Worm (Caenorhabditis elegans) whole organism, L3 larva: Measurements from ENCODE around the gene C35D6.3.

Source experiments
- ZK546.5 ChIP-seq: sonication (generic microtip); optimal IDR thresholded peaks from 2 replicates; lab custom pipeline; 2017; ENCODE audit warnings: missing biosample characterization, missing genetic modification characterization
- ama-1 ChIP-seq: fragments of 150-350 bp; optimal IDR thresholded peaks from 2 replicates; lab custom pipeline; 2018
- ceh-16 ChIP-seq: sonication (generic microtip); optimal IDR thresholded peaks from 2 replicates; lab custom pipeline; 2017; ENCODE audit warnings: missing biosample characterization, missing genetic modification characterization
- ceh-82 ChIP-seq: fragments of 150-350 bp; optimal IDR thresholded peaks from 2 replicates; lab custom pipeline; 2014; ENCODE audit warnings: missing biosample characterization, missing genetic modification characterization
- ceh-9 ChIP-seq: sonication (generic microtip); optimal IDR thresholded peaks from 2 replicates; lab custom pipeline; 2018; ENCODE audit warnings: missing biosample characterization, missing genetic modification characterization
- daf-12 ChIP-seq: fragments of 150-350 bp; optimal IDR thresholded peaks from 2 replicates; lab custom pipeline; 2014; ENCODE audit warnings: missing biosample characterization, missing genetic modification reagents, missing genetic modification characterization
- egl-27 ChIP-seq: sonication (generic microtip); optimal IDR thresholded peaks from 4 replicates; lab custom pipeline; 2017; ENCODE audit warnings: missing biosample characterization, missing genetic modification reagents, missing genetic modification characterization
- egl-5 ChIP-seq: fragments of 150-350 bp; optimal IDR thresholded peaks from 2 replicates; lab custom pipeline; 2017; ENCODE audit warnings: missing biosample characterization, missing genetic modification reagents, missing genetic modification characterization, inconsistent platforms
- elt-1 ChIP-seq: fragments of 150-350 bp; optimal IDR thresholded peaks from 2 replicates; lab custom pipeline; 2014; ENCODE audit warnings: missing biosample characterization, missing genetic modification characterization
- elt-2 ChIP-seq: sonication (generic microtip); optimal IDR thresholded peaks from 2 replicates; lab custom pipeline; 2016; ENCODE audit warnings: missing genetic modification reagents, mild to moderate bottlenecking, missing genetic modification characterization, missing compliant biosample characterization
- elt-3 ChIP-seq, 3 experiments: fragments of 150-350 bp in 1 of 3; sonication (generic microtip) in 2 of 3; optimal IDR thresholded peaks; 2 replicates in 2 of 3; 4 replicates in 1 of 3; lab custom pipeline; 2014 to 2017; ENCODE audit warnings: missing biosample characterization in 3 of 3, missing genetic modification characterization in 3 of 3
- eor-1 ChIP-seq, 2 experiments: fragments of 150-350 bp; optimal IDR thresholded peaks; 2 replicates each; lab custom pipeline; 2014 to 2018; ENCODE audit warnings: missing biosample characterization in 2 of 2, missing genetic modification characterization in 2 of 2
- fkh-10 ChIP-seq: sonication (generic microtip); optimal IDR thresholded peaks from 2 replicates; lab custom pipeline; 2017; ENCODE audit warnings: missing biosample characterization, missing genetic modification reagents, missing genetic modification characterization
- fkh-2 ChIP-seq: fragments of 150-350 bp; optimal IDR thresholded peaks from 2 replicates; lab custom pipeline; 2014; ENCODE audit warnings: missing biosample characterization, missing genetic modification reagents, missing genetic modification characterization
- lin-15B ChIP-seq: fragments of 150-350 bp; optimal IDR thresholded peaks from 2 replicates; lab custom pipeline; 2014; ENCODE audit warnings: missing biosample characterization, missing genetic modification characterization
- lin-39 ChIP-seq: fragments of 150-350 bp; optimal IDR thresholded peaks from 2 replicates; lab custom pipeline; 2018; ENCODE audit warnings: missing biosample characterization, missing genetic modification reagents, missing genetic modification characterization
- mml-1 ChIP-seq: fragments of 150-350 bp; sonication (generic microtip); optimal IDR thresholded peaks from 3 replicates; lab custom pipeline; 2014; ENCODE audit warnings: missing biosample characterization, missing genetic modification characterization
- nfya-1 ChIP-seq: sonication (generic microtip); optimal IDR thresholded peaks from 2 replicates; lab custom pipeline; 2017; ENCODE audit warnings: missing genetic modification characterization, mild to moderate bottlenecking, missing compliant biosample characterization, antibody characterized with exemption, moderate library complexity; ENCODE audit not compliant: insufficient read depth
- nhr-12 ChIP-seq: fragments of 150-350 bp; optimal IDR thresholded peaks from 2 replicates; lab custom pipeline; 2014; ENCODE audit warnings: missing biosample characterization, missing genetic modification characterization
- nhr-23 ChIP-seq: fragments of 150-350 bp; optimal IDR thresholded peaks from 2 replicates; lab custom pipeline; 2014; ENCODE audit warnings: missing biosample characterization, missing genetic modification reagents, missing genetic modification characterization
- nhr-237 ChIP-seq: fragments of 150-350 bp; optimal IDR thresholded peaks from 2 replicates; lab custom pipeline; 2014; ENCODE audit warnings: missing biosample characterization, missing genetic modification characterization
- nhr-25 ChIP-seq: sonication (generic microtip); optimal IDR thresholded peaks from 2 replicates; lab custom pipeline; 2017; ENCODE audit warnings: missing biosample characterization, missing genetic modification characterization
- nhr-28 ChIP-seq: fragments of 150-350 bp; optimal IDR thresholded peaks from 2 replicates; lab custom pipeline; 2014; ENCODE audit warnings: missing biosample characterization, missing genetic modification characterization
- nhr-67 ChIP-seq: fragments of 150-350 bp; optimal IDR thresholded peaks from 2 replicates; lab custom pipeline; 2014; ENCODE audit warnings: missing biosample characterization, missing genetic modification characterization
- nhr-76 ChIP-seq: fragments of 150-350 bp; sonication (generic microtip); optimal IDR thresholded peaks from 5 replicates; lab custom pipeline; 2014; ENCODE audit warnings: missing biosample characterization, missing genetic modification characterization
- nhr-77 ChIP-seq: fragments of 150-350 bp; optimal IDR thresholded peaks from 2 replicates; lab custom pipeline; 2014; ENCODE audit warnings: missing biosample characterization, missing genetic modification characterization
- pqm-1 ChIP-seq: fragments of 150-350 bp; optimal IDR thresholded peaks from 2 replicates; lab custom pipeline; 2017; ENCODE audit warnings: missing biosample characterization, missing genetic modification characterization, inconsistent platforms
- sea-2 ChIP-seq: fragments of 150-350 bp; sonication (generic microtip); optimal IDR thresholded peaks from 4 replicates; lab custom pipeline; 2014; ENCODE audit warnings: missing biosample characterization, missing genetic modification reagents, missing genetic modification characterization
- skn-1 ChIP-seq: fragments of 150-350 bp; optimal IDR thresholded peaks from 2 replicates; lab custom pipeline; 2014; ENCODE audit warnings: missing biosample characterization, missing genetic modification characterization
- snpc-4 ChIP-seq: fragments of 150-350 bp; optimal IDR thresholded peaks from 2 replicates; lab custom pipeline; 2014; ENCODE audit warnings: missing biosample characterization, missing genetic modification characterization
- unc-39 ChIP-seq: sonication (generic microtip); optimal IDR thresholded peaks from 4 replicates; lab custom pipeline; 2017; ENCODE audit warnings: missing biosample characterization, missing genetic modification characterization
- unc-62 ChIP-seq: fragments of 150-350 bp; sonication (generic microtip); optimal IDR thresholded peaks from 4 replicates; lab custom pipeline; 2014; ENCODE audit warnings: missing biosample characterization, missing genetic modification reagents, missing genetic modification characterization
- zag-1 ChIP-seq: fragments of 150-350 bp; optimal IDR thresholded peaks from 2 replicates; lab custom pipeline; 2014; ENCODE audit warnings: missing biosample characterization, missing genetic modification characterization
- ztf-11 ChIP-seq: fragments of 150-350 bp; optimal IDR thresholded peaks from 2 replicates; lab custom pipeline; 2014; ENCODE audit warnings: missing biosample characterization, missing genetic modification characterization
- ztf-4 ChIP-seq: fragments of 150-350 bp; optimal IDR thresholded peaks from 2 replicates; lab custom pipeline; 2014; ENCODE audit warnings: missing biosample characterization, missing genetic modification characterization

C35D6.3 gene

ce11 chrIV:16320866-16321265, 25.7 kb upstream of the C35D6.3 start, which contains the start of gene srz-61:
Gene srz-61 (plus strand): TSS chrIV:16321166.
- TF ChIP-seq elt-1 (no peak), nfya-1 (tag; lab: Kevin White, UChicago) (no peak), eor-1 (tag; optimal IDR thresholded peaks at IDR 0.05; lab: Kevin White, UChicago) (no peak), skn-1 (tag; lab: Kevin White, UChicago) (no peak), ceh-9 (tag; lab: Kevin White, UChicago) (no peak), lin-15B (tag; lab: Kevin White, UChicago) (no peak), zag-1 (tag; lab: Kevin White, UChicago) (no peak), ZK546.5 (tag; lab: Kevin White, UChicago) (no peak), unc-39 (tag; lab: Kevin White, UChicago) (no peak), nhr-12 (tag; lab: Kevin White, UChicago) (no peak), nhr-76 (tag; lab: Kevin White, UChicago) (no peak)

- TF ChIP-seq nhr-77 (tag; lab: Kevin White, UChicago) (no peak), ceh-16 (tag; lab: Kevin White, UChicago) (no peak), fkh-2 (tag; lab: Kevin White, UChicago) (no peak), snpc-4 (tag; lab: Kevin White, UChicago) (no peak), mml-1 (no peak), ztf-4 (tag; lab: Kevin White, UChicago) (no peak), eor-1 (tag; optimal IDR thresholded peaks at IDR 0.05; lab: Kevin White, UChicago) (no peak), nhr-25 (no peak), nhr-237 (tag; lab: Kevin White, UChicago) (no peak), ZK546.5 (tag; lab: Kevin White, UChicago) (no peak), sea-2 (GFP tag; lab: Kevin White, UChicago) (no peak), elt-3 (tag; optimal IDR thresholded peaks at IDR 0.05; lab: Kevin White, UChicago) (no peak), unc-62 (GFP tag; lab: Kevin White, UChicago) (no peak), fkh-10 (GFP tag; lab: Kevin White, UChicago) (no peak), nhr-67 (tag; lab: Kevin White, UChicago) (no peak), ama-1 (lab: Kevin White, UChicago) (no peak), nhr-23 (no peak)
- TF ChIP-seq, all 47 proteins: peak for 0
Observed at ce11 chrIV:16323373-16323772, 23.2 kb upstream of the C35D6.3 start, which contains the start of gene srz-104. Gene srz-104 (plus strand): TSS chrIV:16323673.

ce11 chrIV:16324589-16324988, 22.0 kb upstream of the C35D6.3 start, which contains the start of gene srz-105:
Gene srz-105 (plus strand): TSS chrIV:16324889.
- TF ChIP-seq lin-39 (tag; lab: Kevin White, UChicago) (no peak), elt-2 (no peak), nhr-23 (no peak), nhr-76 (tag; lab: Kevin White, UChicago) (no peak), eor-1 (tag; optimal IDR thresholded peaks at IDR 0.05; lab: Kevin White, UChicago) (no peak), ztf-11 (tag; lab: Kevin White, UChicago) (no peak), nhr-25 (no peak), ztf-4 (tag; lab: Kevin White, UChicago) (no peak), egl-27 (no peak), nhr-28 (tag; lab: Kevin White, UChicago) (no peak), ZK546.5 (tag; lab: Kevin White, UChicago) (no peak), ceh-82 (tag; lab: Kevin White, UChicago) (no peak), nhr-67 (tag; lab: Kevin White, UChicago) (no peak), nhr-237 (tag; lab: Kevin White, UChicago) (no peak), daf-12 (tag; lab: Kevin White, UChicago) (no peak), pqm-1 (tag; lab: Kevin White, UChicago) (no peak), ama-1 (lab: Kevin White, UChicago) (no peak), egl-5 (tag; lab: Kevin White, UChicago) (no peak), nhr-12 (tag; lab: Kevin White, UChicago) (no peak)

ce11 chrIV:16328519-16328918, 18.1 kb upstream of the C35D6.3 start, which contains the start of gene K03D3.2:
Gene K03D3.2 (minus strand): TSS chrIV:16328619.
- TF ChIP-seq nhr-67 (tag; lab: Kevin White, UChicago) (no peak), nhr-23 (peak; percentile 60), nhr-25 (no peak)
- TF ChIP-seq, all 47 proteins: peak for 1
